Fruit fly (Drosophila melanogaster) whole organism, embryonic: ENCODE data around the gene Gnmt.

Experiments used
- ATbp ChIP-seq: fragments of 200-800 bp; sonication (Bioruptor generic); optimal IDR thresholded peaks from 2 replicates; lab custom pipeline; 2017; ENCODE audit warnings: missing biosample characterization, mild to moderate bottlenecking, missing genetic modification characterization, missing genetic modification reagents
- CG10431 ChIP-seq: fragments of 200-800 bp; sonication (Bioruptor generic); optimal IDR thresholded peaks from 3 replicates; lab custom pipeline; 2018; ENCODE audit warnings: missing biosample characterization, mild to moderate bottlenecking, missing genetic modification characterization
- CG11560 ChIP-seq: fragments of 200-800 bp; sonication (Bioruptor generic); IDR thresholded peaks from 3 replicates; pipeline ENCODE4 v1.3.6; 2022; ENCODE audit warnings: missing biosample characterization, missing genetic modification characterization
- CG11695 ChIP-seq: fragments of 200-800 bp; sonication (Bioruptor generic); IDR thresholded peaks from 3 replicates; pipeline ENCODE4 v1.3.6; 2022; ENCODE audit warnings: missing biosample characterization, missing genetic modification characterization
- CG11723 ChIP-seq: fragments of 200-800 bp; sonication (Bioruptor generic); optimal IDR thresholded peaks from 2 replicates; lab custom pipeline; 2017; ENCODE audit warnings: missing biosample characterization, mild to moderate bottlenecking, missing genetic modification characterization
- CG1233 ChIP-seq: fragments of 200-800 bp; sonication (Bioruptor generic); optimal IDR thresholded peaks from 4 replicates; lab custom pipeline; 2018; ENCODE audit warnings: missing biosample characterization, mild to moderate bottlenecking, missing genetic modification characterization
- CG13894 ChIP-seq: fragments of 200-800 bp; sonication (Bioruptor generic); optimal IDR thresholded peaks from 3 replicates; lab custom pipeline; 2018; ENCODE audit warnings: missing biosample characterization, mild to moderate bottlenecking, missing genetic modification characterization, moderate library complexity
- CG14014 ChIP-seq: fragments of 200-800 bp; sonication (Bioruptor generic); IDR thresholded peaks from 2 replicates; pipeline ENCODE4 v1.3.6; 2022; ENCODE audit warnings: missing biosample characterization, missing genetic modification characterization
- CG1832 ChIP-seq: fragments of 200-800 bp; sonication (Bioruptor generic); optimal IDR thresholded peaks from 2 replicates; lab custom pipeline; 2017; ENCODE audit warnings: missing biosample characterization, mild to moderate bottlenecking, missing genetic modification characterization, inconsistent platforms
- CG18619 ChIP-seq: fragments of 200-800 bp; sonication (Bioruptor generic); optimal IDR thresholded peaks from 3 replicates; lab custom pipeline; 2017; ENCODE audit warnings: missing biosample characterization, mild to moderate bottlenecking, missing genetic modification characterization
- CG2202 ChIP-seq: fragments of 200-800 bp; sonication (Bioruptor generic); optimal IDR thresholded peaks from 2 replicates; lab custom pipeline; 2018; ENCODE audit warnings: missing biosample characterization, mild to moderate bottlenecking, missing genetic modification characterization
- CG2889 ChIP-seq: fragments of 200-800 bp; sonication (Bioruptor generic); IDR thresholded peaks from 3 replicates; pipeline ENCODE4 v1.3.6; 2022; ENCODE audit warnings: missing biosample characterization, missing genetic modification characterization
- CG30020 ChIP-seq: fragments of 200-800 bp; optimal IDR thresholded peaks from 2 replicates; lab custom pipeline; 2019; ENCODE audit warnings: missing biosample characterization, mild to moderate bottlenecking, missing genetic modification characterization, moderate library complexity
- CG34224 ChIP-seq: fragments of 200-800 bp; sonication (Bioruptor generic); IDR thresholded peaks from 3 replicates; pipeline ENCODE4 v1.3.6; 2022; ENCODE audit warnings: missing biosample characterization, missing genetic modification characterization; ENCODE audit not compliant: partially characterized antibody
- CG3838 ChIP-seq: fragments of 200-800 bp; sonication (Bioruptor generic); optimal IDR thresholded peaks from 3 replicates; lab custom pipeline; 2016; ENCODE audit warnings: missing biosample characterization, missing genetic modification characterization
- CG4404 ChIP-seq: fragments of 200-800 bp; sonication (Bioruptor generic); IDR thresholded peaks from 2 replicates; pipeline ENCODE4 v1.3.6; 2022; ENCODE audit warnings: missing biosample characterization, missing genetic modification characterization
- CG6854 ChIP-seq: fragments of 200-800 bp; sonication (Bioruptor generic); optimal IDR thresholded peaks from 3 replicates; lab custom pipeline; 2017; ENCODE audit warnings: missing biosample characterization, mild to moderate bottlenecking, missing genetic modification characterization
- CG7357 ChIP-seq: fragments of 200-800 bp; sonication (Bioruptor generic); IDR thresholded peaks from 3 replicates; pipeline ENCODE4 v1.3.6; 2022; ENCODE audit warnings: missing biosample characterization, missing genetic modification characterization
- CHES-1-like ChIP-seq: fragments of 200-800 bp; sonication (Bioruptor generic); optimal IDR thresholded peaks from 2 replicates; lab custom pipeline; 2016; ENCODE audit warnings: missing biosample characterization, missing genetic modification characterization
- Fer1 ChIP-seq: fragments of 200-800 bp; sonication (Bioruptor generic); optimal IDR thresholded peaks from 2 replicates; lab custom pipeline; 2017; ENCODE audit warnings: missing biosample characterization, mild to moderate bottlenecking, missing genetic modification characterization
- Hand ChIP-seq: fragments of 200-800 bp; sonication (Bioruptor generic); optimal IDR thresholded peaks from 2 replicates; lab custom pipeline; 2017; ENCODE audit warnings: mild to moderate bottlenecking, missing biosample characterization, missing genetic modification reagents, missing genetic modification characterization
- MESR4 ChIP-seq: fragments of 200-800 bp; sonication (Bioruptor generic); optimal IDR thresholded peaks from 2 replicates; lab custom pipeline; 2018; ENCODE audit warnings: missing biosample characterization, mild to moderate bottlenecking, missing genetic modification characterization, moderate library complexity
- NC2β ChIP-seq: fragments of 200-800 bp; sonication (Bioruptor generic); optimal IDR thresholded peaks from 2 replicates; lab custom pipeline; 2016; ENCODE audit warnings: missing biosample characterization, missing genetic modification characterization
- Neu2 ChIP-seq: fragments of 200-800 bp; sonication (Bioruptor generic); optimal IDR thresholded peaks from 3 replicates; lab custom pipeline; 2016; ENCODE audit warnings: missing biosample characterization, missing genetic modification characterization, borderline replicate concordance
- NfI ChIP-seq: fragments of 200-800 bp; sonication (Bioruptor generic); optimal IDR thresholded peaks from 3 replicates; lab custom pipeline; 2018; ENCODE audit warnings: missing biosample characterization, mild to moderate bottlenecking, missing genetic modification characterization, moderate library complexity
- Pdp1 ChIP-seq, 2 experiments: fragments of 200-800 bp; sonication (Bioruptor generic); optimal IDR thresholded peaks; 3 replicates each; lab custom pipeline; 2016; ENCODE audit warnings: missing biosample characterization in 2 of 2, missing genetic modification characterization in 2 of 2, mild to moderate bottlenecking in 1 of 2, moderate library complexity in 1 of 2
- Scr ChIP-seq: fragments of 200-800 bp; sonication (Bioruptor generic); IDR thresholded peaks from 2 replicates; pipeline ENCODE4 v1.3.6; 2022; ENCODE audit warnings: missing biosample characterization, missing genetic modification characterization; ENCODE audit not compliant: partially characterized antibody
- Spps ChIP-seq: fragments of 200-800 bp; sonication (Bioruptor generic); optimal IDR thresholded peaks from 2 replicates; lab custom pipeline; 2018; ENCODE audit warnings: missing biosample characterization, mild to moderate bottlenecking, missing genetic modification characterization
- Ssrp ChIP-seq: fragments of 200-800 bp; sonication (Bioruptor generic); optimal IDR thresholded peaks from 2 replicates; lab custom pipeline; 2018; ENCODE audit warnings: missing biosample characterization, mild to moderate bottlenecking, missing genetic modification characterization, moderate library complexity
- Tbp ChIP-seq: fragments of >200 bp; optimal IDR thresholded peaks from 2 replicates; lab custom pipeline; 2018; ENCODE audit warnings: missing biosample characterization, missing genetic modification characterization
- Trl ChIP-seq, 3 experiments: fragments of >200 bp in 2 of 3; fragments of 200-800 bp in 1 of 3; sonication (Bioruptor generic) in 1 of 3; optimal IDR thresholded peaks; 2 replicates in 1 of 3; 3 replicates in 2 of 3; lab custom pipeline; 2016 to 2017; ENCODE audit warnings: missing biosample characterization in 1 of 3, missing genetic modification characterization in 1 of 3
- ash1 ChIP-seq: fragments of 200-800 bp; sonication (Bioruptor generic); optimal IDR thresholded peaks from 2 replicates; lab custom pipeline; 2018; ENCODE audit warnings: missing biosample characterization, mild to moderate bottlenecking, missing genetic modification characterization
- az2 ChIP-seq: fragments of 200-800 bp; sonication (Bioruptor generic); optimal IDR thresholded peaks from 3 replicates; lab custom pipeline; 2016; ENCODE audit warnings: missing biosample characterization, missing genetic modification characterization
- cg ChIP-seq: fragments of 200-800 bp; sonication (Bioruptor generic); optimal IDR thresholded peaks from 3 replicates; lab custom pipeline; 2019; ENCODE audit warnings: missing biosample characterization, mild to moderate bottlenecking, missing genetic modification characterization, moderate library complexity
- crc ChIP-seq: fragments of 200-800 bp; sonication (Bioruptor generic); optimal IDR thresholded peaks from 2 replicates; lab custom pipeline; 2016; ENCODE audit warnings: missing biosample characterization, missing genetic modification characterization
- da ChIP-seq: fragments of 200-800 bp; sonication (Bioruptor generic); optimal IDR thresholded peaks from 2 replicates; lab custom pipeline; 2016; ENCODE audit warnings: missing biosample characterization, missing genetic modification characterization
- fd64A ChIP-seq: fragments of 200-800 bp; sonication (Bioruptor generic); optimal IDR thresholded peaks from 3 replicates; lab custom pipeline; 2018; ENCODE audit warnings: missing biosample characterization, mild to moderate bottlenecking, missing genetic modification characterization
- fru ChIP-seq: fragments of >200 bp; optimal IDR thresholded peaks from 2 replicates; lab custom pipeline; 2017
- gsb ChIP-seq: fragments of 200-800 bp; sonication (Bioruptor generic); IDR thresholded peaks from 2 replicates; pipeline ENCODE4 v1.3.6; 2022; ENCODE audit warnings: missing biosample characterization, missing genetic modification characterization
- hkb ChIP-seq, 2 experiments: fragments of 200-800 bp in 1 of 2; fragments of >200 bp in 1 of 2; sonication (Bioruptor generic) in 1 of 2; IDR thresholded peaks in 1 of 2; optimal IDR thresholded peaks in 1 of 2; 2 replicates each; pipeline versions ENCODE4 v1.3.6 to Lab custom; 2017 to 2022; ENCODE audit warnings: missing biosample characterization in 1 of 2, missing genetic modification characterization in 1 of 2
- jing ChIP-seq: fragments of 200-800 bp; sonication (Bioruptor generic); optimal IDR thresholded peaks from 2 replicates; lab custom pipeline; 2018; ENCODE audit warnings: missing biosample characterization, mild to moderate bottlenecking, missing genetic modification characterization
- lola ChIP-seq, 3 experiments: fragments of >200 bp in 2 of 3; fragments of 200-800 bp in 1 of 3; sonication (Bioruptor generic) in 1 of 3; optimal IDR thresholded peaks; 2 replicates each; lab custom pipeline; 2017 to 2019; ENCODE audit warnings: missing biosample characterization in 3 of 3, missing genetic modification characterization in 3 of 3, mild to moderate bottlenecking in 1 of 3, moderate library complexity in 1 of 3
- pita ChIP-seq: fragments of 200-800 bp; sonication (Bioruptor generic); optimal IDR thresholded peaks from 2 replicates; lab custom pipeline; 2017; ENCODE audit warnings: missing biosample characterization, mild to moderate bottlenecking, missing genetic modification characterization
- sob ChIP-seq: fragments of 200-800 bp; sonication (Bioruptor generic); IDR thresholded peaks from 2 replicates; pipeline ENCODE4 v1.3.6; 2022; ENCODE audit warnings: missing biosample characterization, missing genetic modification characterization
- stwl ChIP-seq: fragments of 200-800 bp; sonication (Bioruptor generic); optimal IDR thresholded peaks from 3 replicates; lab custom pipeline; 2018; ENCODE audit warnings: missing biosample characterization, mild to moderate bottlenecking, missing genetic modification characterization, moderate library complexity
- yki ChIP-seq: fragments of >200 bp; optimal IDR thresholded peaks from 3 replicates; lab custom pipeline; 2018
- zf30C ChIP-seq: fragments of 200-800 bp; sonication (Bioruptor generic); optimal IDR thresholded peaks from 3 replicates; lab custom pipeline; 2018; ENCODE audit warnings: missing biosample characterization, mild to moderate bottlenecking, missing genetic modification characterization
- zfh1 ChIP-seq: fragments of 200-800 bp; sonication (Bioruptor generic); IDR thresholded peaks from 3 replicates; pipeline ENCODE4 v1.3.6; 2022; ENCODE audit warnings: missing biosample characterization, missing genetic modification characterization

The Gnmt gene

dm6 chr3R:12717588-12718535 lies 43.5 kb downstream of the Gnmt start (continued):
- TF ChIP-seq CG6854 (GFP tag; lab: Kevin White, UChicago) (no peak), CG13894 (tag; lab: Kevin White, UChicago) (peak; percentile 40), CG11560 (tag; lab: Robert Waterston, UW) (no peak), lola (GFP tag; optimal IDR thresholded peaks at IDR 0.05; lab: Kevin White, UChicago) (no peak), CG11695 (GFP tag; lab: Robert Waterston, UW) (peak; percentile 52; the same call in 1 of the 3 replicates), ATbp (GFP tag; lab: Kevin White, UChicago) (peak; percentile 52), cg (GFP tag; lab: Kevin White, UChicago) (no peak), zf30C (GFP tag; lab: Kevin White, UChicago) (peak; percentile 64), fd64A (peak; percentile 7), CG4404 (GFP tag; lab: Robert Waterston, UW) (no peak), stwl (tag; lab: Kevin White, UChicago) (no peak), CG14014 (GFP tag; lab: Robert Waterston, UW) (peak; percentile 66), Ssrp (no peak), CG30020 (tag; lab: Kevin White, UChicago) (no peak), fru (no peak), CG2202 (no peak), Scr (GFP tag; lab: Robert Waterston, UW) (no peak), hkb (optimal IDR thresholded peaks at IDR 0.05; lab: Kevin White, UChicago) (no peak), hkb (GFP tag; IDR thresholded peaks at IDR 0.05; lab: Robert Waterston, UW) (peak; percentile 79), sob (GFP tag; lab: Robert Waterston, UW) (peak; percentile 62), Pdp1 (GFP tag; optimal IDR thresholded peaks at IDR 0.05; lab: Kevin White, UChicago) (peak; percentile 44 to 86), zfh1 (GFP tag; lab: Robert Waterston, UW) (peak; percentile 62), jing (GFP tag; lab: Kevin White, UChicago) (peak; percentile 8), CG18619 (GFP tag; lab: Kevin White, UChicago) (peak; percentile 42), CHES-1-like (GFP tag; lab: Kevin White, UChicago) (no peak), yki (no peak), gsb (GFP tag; lab: Robert Waterston, UW) (no peak), CG7357 (GFP tag; lab: Robert Waterston, UW) (no peak; the same call in 2 of the 3 replicates), CG10431 (no peak), CG1233 (GFP tag; lab: Kevin White, UChicago) (peak; percentile 47), Neu2 (GFP tag; lab: Kevin White, UChicago) (no peak), CG2889 (GFP tag; lab: Robert Waterston, UW) (peak; percentile 71), ash1 (GFP tag; lab: Kevin White, UChicago) (no peak), CG3838 (no peak), Trl (optimal IDR thresholded peaks at IDR 0.05; lab: Kevin White, UChicago) (peak; percentile 44 to 68), Trl (GFP tag; optimal IDR thresholded peaks at IDR 0.05; lab: Kevin White, UChicago) (peak; percentile 30), crc (GFP tag; lab: Kevin White, UChicago) (peak; percentile 19), CG1832 (no peak), MESR4 (no peak), Tbp (no peak), da (GFP tag; lab: Kevin White, UChicago) (peak; percentile 4), NC2β (peak; percentile 39), Fer1 (GFP tag; lab: Kevin White, UChicago) (peak; percentile 58), az2 (GFP tag; lab: Kevin White, UChicago) (peak; percentile 20), Hand (GFP tag; lab: Kevin White, UChicago) (peak; percentile 54), pita (GFP tag; lab: Kevin White, UChicago) (no peak), Spps (tag; lab: Kevin White, UChicago) (no peak), CG11723 (peak; percentile 13), NfI (peak; percentile 47), CG34224 (GFP tag; lab: Robert Waterston, UW) (no peak)
